Worm (Caenorhabditis elegans) whole organism, young adult: ENCODE measurements around the gene acbp-8.

Experiments
- B0336.3 ChIP-seq: fragments of 200-800 bp; sonication (Bioruptor generic); IDR thresholded peaks from 2 replicates; pipeline ENCODE4 v1.3.6; 2022; ENCODE audit warnings: missing genetic modification characterization, missing compliant biosample characterization
- C06A6.2 ChIP-seq: fragments of 200-800 bp; sonication (Bioruptor generic); conservative IDR thresholded peaks from 2 replicates; pipeline ENCODE4 v1.3.6; 2022; ENCODE audit warnings: missing genetic modification characterization, missing compliant biosample characterization
- F22D6.2 ChIP-seq: sonication (generic microtip); optimal IDR thresholded peaks from 2 replicates; lab custom pipeline; 2016; ENCODE audit warnings: mild to moderate bottlenecking, missing genetic modification characterization, missing compliant biosample characterization
- F33H1.4 ChIP-seq: fragments of 200-800 bp; sonication (Bioruptor generic); IDR thresholded peaks from 2 replicates; pipeline ENCODE4 v1.3.6; 2022; ENCODE audit warnings: missing genetic modification reagents, missing genetic modification characterization, missing compliant biosample characterization
- F55B11.4 ChIP-seq: sonication (generic microtip); optimal IDR thresholded peaks from 2 replicates; lab custom pipeline; 2016; ENCODE audit warnings: missing compliant biosample characterization, missing genetic modification characterization, borderline replicate concordance; ENCODE audit not compliant: insufficient read depth
- Y53F4B.3 ChIP-seq: fragments of 200-800 bp; sonication (Bioruptor generic); IDR thresholded peaks from 2 replicates; pipeline ENCODE4 v1.3.6; 2022; ENCODE audit warnings: missing genetic modification reagents, missing genetic modification characterization, missing compliant biosample characterization
- Y67H2A.10 ChIP-seq: fragments of 200-800 bp; sonication (Bioruptor generic); conservative IDR thresholded peaks from 2 replicates; pipeline ENCODE4 v1.3.6; 2022; ENCODE audit warnings: missing genetic modification reagents, missing genetic modification characterization, missing compliant biosample characterization
- Y79H2A.3 ChIP-seq: fragments of 200-800 bp; sonication (Bioruptor generic); conservative IDR thresholded peaks from 2 replicates; pipeline ENCODE4 v1.3.6; 2022; ENCODE audit warnings: missing genetic modification reagents, missing genetic modification characterization, missing compliant biosample characterization
- aptf-2 ChIP-seq: fragments of 200-800 bp; sonication (Bioruptor generic); conservative IDR thresholded peaks from 2 replicates; pipeline ENCODE4 v1.3.6; 2022; ENCODE audit warnings: missing genetic modification reagents, missing genetic modification characterization, missing compliant biosample characterization
- atf-7 ChIP-seq: sonication (generic microtip); optimal IDR thresholded peaks from 2 replicates; lab custom pipeline; 2017; ENCODE audit warnings: mild to moderate bottlenecking, missing genetic modification characterization, missing compliant biosample characterization
- athp-1 ChIP-seq: sonication (generic microtip); optimal IDR thresholded peaks from 2 replicates; lab custom pipeline; 2017; ENCODE audit warnings: mild to moderate bottlenecking, missing genetic modification characterization, missing compliant biosample characterization
- attf-5 ChIP-seq: fragments of 200-800 bp; sonication (Bioruptor generic); optimal IDR thresholded peaks from 2 replicates; lab custom pipeline; 2018; ENCODE audit warnings: mild to moderate bottlenecking, missing genetic modification characterization, missing compliant biosample characterization
- attf-6 ChIP-seq: fragments of 200-800 bp; sonication (Bioruptor generic); IDR thresholded peaks from 2 replicates; pipeline ENCODE4 v1.3.6; 2022; ENCODE audit warnings: missing genetic modification reagents, missing genetic modification characterization, missing compliant biosample characterization
- ceh-100 ChIP-seq: fragments of 200-800 bp; sonication (Bioruptor generic); IDR thresholded peaks from 2 replicates; pipeline ENCODE4 v1.3.6; 2022; ENCODE audit warnings: missing genetic modification reagents, missing genetic modification characterization, missing compliant biosample characterization
- ceh-40 ChIP-seq: fragments of 200-800 bp; sonication (Bioruptor generic); IDR thresholded peaks from 2 replicates; pipeline ENCODE4 v1.3.6; 2022; ENCODE audit warnings: missing genetic modification characterization, missing compliant biosample characterization
- ceh-58 ChIP-seq: fragments of 200-800 bp; sonication (Bioruptor generic); IDR thresholded peaks from 2 replicates; pipeline ENCODE4 v1.3.6; 2022; ENCODE audit warnings: missing genetic modification characterization, missing compliant biosample characterization
- dox-1 ChIP-seq: fragments of 200-800 bp; sonication (Bioruptor generic); IDR thresholded peaks from 2 replicates; pipeline ENCODE4 v1.3.6; 2022; ENCODE audit warnings: missing genetic modification reagents, missing genetic modification characterization, missing compliant biosample characterization
- gei-17 ChIP-seq: fragments of 200-800 bp; sonication (Bioruptor generic); optimal IDR thresholded peaks from 2 replicates; lab custom pipeline; 2018; ENCODE audit warnings: mild to moderate bottlenecking, missing genetic modification characterization, missing compliant biosample characterization
- him-1 ChIP-seq: sonication (generic microtip); optimal IDR thresholded peaks from 2 replicates; lab custom pipeline; 2016; ENCODE audit warnings: missing genotype, missing genetic modification reagents, missing genetic modification characterization, missing compliant biosample characterization
- hmg-1.2 ChIP-seq: fragments of 200-800 bp; sonication (Bioruptor generic); IDR thresholded peaks from 2 replicates; pipeline ENCODE4 v1.3.6; 2022; ENCODE audit warnings: missing genetic modification reagents, missing genetic modification characterization, missing compliant biosample characterization
- hsf-1 ChIP-seq: fragments of 200-800 bp; sonication (Bioruptor generic); IDR thresholded peaks from 2 replicates; pipeline ENCODE4 v1.3.6; 2022; ENCODE audit warnings: missing genetic modification reagents, missing genetic modification characterization, missing compliant biosample characterization
- lag-1 ChIP-seq: fragments of 200-800 bp; sonication (Bioruptor generic); IDR thresholded peaks from 2 replicates; pipeline ENCODE4 v1.3.6; 2022; ENCODE audit warnings: missing genetic modification reagents, missing genetic modification characterization, missing compliant biosample characterization
- lin-35 ChIP-seq, 3 experiments: fragments of 150-350 bp in 2 of 3; sonication (generic microtip) in 1 of 3; optimal IDR thresholded peaks; 2 replicates each; lab custom pipeline; 2014 to 2018; ENCODE audit warnings: missing biosample characterization in 3 of 3, missing genetic modification characterization in 3 of 3, missing genetic modification reagents in 3 of 3
- lsl-1 ChIP-seq: fragments of 200-800 bp; sonication (Bioruptor generic); optimal IDR thresholded peaks from 2 replicates; lab custom pipeline; 2018; ENCODE audit warnings: mild to moderate bottlenecking, missing genetic modification characterization, moderate library complexity, missing compliant biosample characterization
- madf-10 ChIP-seq: sonication (generic microtip); optimal IDR thresholded peaks from 2 replicates; lab custom pipeline; 2016; ENCODE audit warnings: mild to moderate bottlenecking, missing genetic modification characterization, missing compliant biosample characterization
- madf-6 ChIP-seq: fragments of 200-800 bp; sonication (Bioruptor generic); IDR thresholded peaks from 2 replicates; pipeline ENCODE4 v1.3.6; 2022; ENCODE audit warnings: missing genetic modification reagents, missing genetic modification characterization, missing compliant biosample characterization
- mcd-1 ChIP-seq: fragments of 200-800 bp; sonication (Bioruptor generic); IDR thresholded peaks from 2 replicates; pipeline ENCODE4 v1.3.6; 2022; ENCODE audit warnings: missing genetic modification reagents, missing genetic modification characterization, missing compliant biosample characterization
- mes-4 ChIP-seq: sonication (generic microtip); optimal IDR thresholded peaks from 2 replicates; lab custom pipeline; 2016; ENCODE audit warnings: missing genotype, missing genetic modification characterization, missing compliant biosample characterization
- mxl-1 ChIP-seq: sonication (generic microtip); optimal IDR thresholded peaks from 2 replicates; lab custom pipeline; 2016; ENCODE audit warnings: missing genetic modification characterization, missing compliant biosample characterization
- nfya-1 ChIP-seq: sonication (generic microtip); optimal IDR thresholded peaks from 2 replicates; lab custom pipeline; 2017; ENCODE audit warnings: antibody characterized with exemption, missing compliant biosample characterization, missing genetic modification characterization, borderline replicate concordance; ENCODE audit not compliant: insufficient read depth
- nfyb-1 ChIP-seq: fragments of 200-800 bp; sonication (Bioruptor generic); IDR thresholded peaks from 2 replicates; pipeline ENCODE4 v1.3.6; 2022; ENCODE audit warnings: missing genetic modification reagents, missing genetic modification characterization, missing compliant biosample characterization
- nhr-90 ChIP-seq: sonication (generic microtip); optimal IDR thresholded peaks from 2 replicates; lab custom pipeline; 2016; ENCODE audit warnings: missing genotype, mild to moderate bottlenecking, missing genetic modification characterization, missing compliant biosample characterization
- rec-8 ChIP-seq, 2 experiments: sonication (generic microtip); optimal IDR thresholded peaks; 2 replicates each; lab custom pipeline; 2016; ENCODE audit warnings: mild to moderate bottlenecking in 2 of 2, missing genetic modification characterization in 2 of 2, missing genetic modification reagents in 2 of 2, missing genotype in 2 of 2, missing biosample characterization in 1 of 2, missing compliant biosample characterization in 1 of 2, moderate library complexity in 1 of 2
- snpc-1.1 ChIP-seq: sonication (generic microtip); optimal IDR thresholded peaks from 2 replicates; lab custom pipeline; 2017; ENCODE audit warnings: missing genetic modification characterization, mild to moderate bottlenecking, missing compliant biosample characterization, antibody characterized with exemption, moderate library complexity, missing genotype, missing genetic modification reagents; ENCODE audit not compliant: insufficient read depth
- snpc-3.4 ChIP-seq: sonication (generic microtip); optimal IDR thresholded peaks from 2 replicates; lab custom pipeline; 2017; ENCODE audit warnings: missing genetic modification characterization, mild to moderate bottlenecking, missing compliant biosample characterization, antibody characterized with exemption, moderate library complexity, missing genotype, missing genetic modification reagents
- tbp1 ChIP-seq: fragments of 200-800 bp; sonication (Bioruptor generic); optimal IDR thresholded peaks from 2 replicates; lab custom pipeline; 2018; ENCODE audit warnings: mild to moderate bottlenecking, missing genetic modification characterization, missing compliant biosample characterization
- tbx-9 ChIP-seq: sonication (generic microtip); optimal IDR thresholded peaks from 2 replicates; lab custom pipeline; 2016; ENCODE audit warnings: borderline replicate concordance, missing genetic modification characterization, inconsistent platforms, missing compliant biosample characterization
- tlf-1 ChIP-seq: fragments of 200-800 bp; sonication (Bioruptor generic); optimal IDR thresholded peaks from 2 replicates; lab custom pipeline; 2018; ENCODE audit warnings: mild to moderate bottlenecking, missing genetic modification characterization, missing compliant biosample characterization
- unc-62 ChIP-seq: fragments of 150-350 bp; optimal IDR thresholded peaks from 2 replicates; lab custom pipeline; 2014; ENCODE audit warnings: missing biosample characterization, missing genetic modification reagents, missing genetic modification characterization
- ztf-28 ChIP-seq: fragments of 200-800 bp; sonication (Bioruptor generic); IDR thresholded peaks from 2 replicates; pipeline ENCODE4 v1.3.6; 2022; ENCODE audit warnings: missing genetic modification reagents, missing genetic modification characterization, missing compliant biosample characterization
- ztf-6 ChIP-seq: fragments of 200-800 bp; sonication (Bioruptor generic); IDR thresholded peaks from 2 replicates; pipeline ENCODE4 v1.3.6; 2022; ENCODE audit warnings: missing genetic modification reagents, missing genetic modification characterization, missing compliant biosample characterization

acbp-8 gene

DNA sequence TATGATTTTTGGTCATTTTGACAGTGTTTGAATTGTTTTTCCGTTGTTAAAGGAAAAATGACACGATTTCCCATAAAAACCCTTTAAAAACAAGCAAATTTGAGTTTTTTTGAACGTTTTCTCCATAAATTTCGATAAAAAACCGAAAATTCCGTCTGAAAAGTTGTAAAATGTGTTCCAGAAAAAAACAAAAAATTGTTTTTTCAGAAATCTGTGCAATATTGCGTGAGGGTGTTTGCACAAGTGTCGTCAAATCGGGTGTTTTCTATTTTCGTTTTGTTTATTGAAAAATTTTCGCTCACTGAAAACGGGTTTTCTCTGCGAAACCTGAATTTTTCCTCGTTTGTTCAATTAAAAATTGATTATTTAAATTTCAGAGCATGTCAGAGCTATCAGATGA lies 9.3 kb upstream of the acbp-8 start, which contains the start of gene ppfr-4:
Gene ppfr-4 (plus strand): TSS at position 378 of the 400 bp plus-strand sequence.
- TF ChIP-seq ztf-6 (GFP tag; lab: Robert Waterston, UW) (no peak), hsf-1 (GFP tag; lab: Robert Waterston, UW) (no peak), mcd-1 (peak; percentile 13; the same call in 1 of the 2 replicates), rec-8 (tag; optimal IDR thresholded peaks at IDR 0.05; lab: Kevin White, UChicago) (no peak), unc-62 (no peak), nfyb-1 (GFP tag; lab: Robert Waterston, UW) (no peak), ceh-58 (GFP tag; lab: Robert Waterston, UW) (no peak), Y53F4B.3 (GFP tag; lab: Robert Waterston, UW) (no peak), lag-1 (GFP tag; lab: Robert Waterston, UW) (no peak), gei-17 (GFP tag; lab: Kevin White, UChicago) (no peak), lsl-1 (GFP tag; lab: Kevin White, UChicago) (no peak), F33H1.4 (peak; percentile 20; the same call in 1 of the 2 replicates), snpc-3.4 (tag; lab: Kevin White, UChicago) (no peak), madf-6 (GFP tag; lab: Robert Waterston, UW) (0 out of 2 replicates have a peak, but pooled peaks have one; percentile 34), snpc-1.1 (tag; lab: Kevin White, UChicago) (no peak), mes-4 (tag; lab: Kevin White, UChicago) (no peak), aptf-2 (no peak), nfya-1 (tag; lab: Kevin White, UChicago) (no peak), atf-7 (tag; lab: Kevin White, UChicago) (no peak), athp-1 (tag; lab: Kevin White, UChicago) (no peak), F55B11.4 (no peak), ztf-28 (GFP tag; lab: Robert Waterston, UW) (no peak), B0336.3 (GFP tag; lab: Robert Waterston, UW) (no peak), ceh-100 (GFP tag; lab: Robert Waterston, UW) (no peak), lin-35 (GFP tag; optimal IDR thresholded peaks at IDR 0.05; lab: Kevin White, UChicago) (peak in 1 of 3 experiments; percentile 56)
- TF ChIP-seq, all 124 proteins: peak for 4

DNA sequence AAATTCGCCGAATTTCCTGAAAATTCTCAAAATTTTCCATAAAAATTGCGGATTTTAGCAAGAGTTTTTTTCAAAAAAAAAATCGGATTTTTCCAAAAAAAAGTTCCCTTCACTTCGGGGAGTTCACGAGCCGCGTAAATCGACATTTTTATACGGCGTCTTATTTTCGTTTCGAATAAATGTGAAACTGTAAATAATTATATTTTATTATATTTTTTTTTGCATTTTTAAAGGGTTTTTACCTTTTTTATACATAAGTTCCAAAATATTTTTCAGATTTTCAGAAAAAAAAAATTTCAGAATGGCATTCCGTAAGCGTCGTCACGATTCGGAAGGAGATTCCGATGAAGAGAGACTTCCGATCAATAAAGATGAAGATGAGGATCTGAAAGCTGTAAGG lies 5.9 kb upstream of the acbp-8 start, which contains the start of gene Y71H2B.2:
Gene Y71H2B.2 (plus strand): TSS at position 301 of the 400 bp plus-strand sequence.
- TF ChIP-seq athp-1 (tag; lab: Kevin White, UChicago) = no peak
- TF ChIP-seq tlf-1 = no peak
- no peak for TF ChIP-seq him-1 (tag; lab: Kevin White, UChicago)
- no peak for TF ChIP-seq C06A6.2 (GFP tag; lab: Robert Waterston, UW)

DNA sequence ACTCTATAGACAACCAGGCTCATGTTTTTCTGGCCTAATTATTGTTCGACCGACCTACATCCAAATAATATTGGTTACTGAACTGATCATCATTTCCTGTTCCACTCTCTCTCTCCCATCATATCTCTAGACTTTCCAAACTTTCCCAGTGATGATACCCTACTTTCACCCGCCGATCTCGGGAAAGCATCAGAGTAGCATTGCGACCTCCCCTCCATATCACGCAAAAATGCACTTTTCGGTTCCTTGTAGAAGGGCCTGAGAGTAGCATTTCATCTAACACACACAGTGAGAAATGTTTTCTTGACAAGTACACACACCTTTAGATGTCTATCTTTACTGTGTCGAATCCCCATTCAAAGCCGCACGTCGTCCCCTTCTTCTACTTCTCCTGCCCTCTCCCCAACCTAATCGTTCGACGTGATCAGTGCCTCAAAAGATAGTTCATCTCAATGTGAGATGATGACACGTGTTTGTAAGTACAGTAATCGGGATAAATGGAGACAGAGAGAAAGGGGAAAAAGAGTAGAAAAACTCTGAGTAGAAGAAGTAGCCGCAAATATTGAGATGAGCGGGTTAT lies 4.1 kb downstream of the acbp-8 start:
- TF ChIP-seq mxl-1 (tag; lab: Kevin White, UChicago) (no peak), attf-5 (GFP tag; lab: Kevin White, UChicago) (no peak), attf-6 (GFP tag; lab: Robert Waterston, UW) (no peak), B0336.3 (GFP tag; lab: Robert Waterston, UW) (no peak), dox-1 (GFP tag; lab: Robert Waterston, UW) (no peak), Y67H2A.10 (no peak), tbx-9 (no peak), madf-10 (no peak), mes-4 (tag; lab: Kevin White, UChicago) (no peak), hmg-1.2 (GFP tag; lab: Robert Waterston, UW) (no peak), F55B11.4 (no peak), snpc-1.1 (tag; lab: Kevin White, UChicago) (no peak), ceh-40 (no peak), tbp1 (GFP tag; lab: Kevin White, UChicago) (no peak), F22D6.2 (tag; lab: Kevin White, UChicago) (no peak), Y79H2A.3 (GFP tag; lab: Robert Waterston, UW) (no peak), ztf-6 (GFP tag; lab: Robert Waterston, UW) (no peak), nhr-90 (tag; lab: Kevin White, UChicago) (no peak), lag-1 (GFP tag; lab: Robert Waterston, UW) (no peak), snpc-3.4 (tag; lab: Kevin White, UChicago) (no peak)
